Worm (Caenorhabditis elegans) whole organism, midembryonic: ENCODE results near the gene F36F12.2.

Experiments used
- T22C8.4 ChIP-seq: fragments of 200-800 bp; sonication (Bioruptor generic); IDR thresholded peaks from 2 replicates; pipeline ENCODE4 v1.3.6; 2022; ENCODE audit warnings: missing genetic modification characterization, missing compliant biosample characterization
- cog-1 ChIP-seq: sonication (generic microtip); optimal IDR thresholded peaks from 2 replicates; lab custom pipeline; 2016; ENCODE audit warnings: missing genetic modification characterization, missing compliant biosample characterization
- flt-1 ChIP-seq: fragments of 200-800 bp; sonication (Bioruptor generic); IDR thresholded peaks from 2 replicates; pipeline ENCODE4 v1.3.6; 2022; ENCODE audit warnings: missing genetic modification characterization, missing compliant biosample characterization
- ref-1 ChIP-seq: fragments of 200-800 bp; sonication (Bioruptor generic); conservative IDR thresholded peaks from 2 replicates; pipeline ENCODE4 v1.3.6; 2022; ENCODE audit warnings: missing genetic modification reagents, missing genetic modification characterization, missing compliant biosample characterization
- tab-1 ChIP-seq: fragments of 200-800 bp; sonication (Bioruptor generic); IDR thresholded peaks from 2 replicates; pipeline ENCODE4 v1.3.6; 2022; ENCODE audit warnings: missing genetic modification characterization, missing compliant biosample characterization
- ztf-23 ChIP-seq: fragments of 200-800 bp; sonication (Bioruptor generic); IDR thresholded peaks from 2 replicates; pipeline ENCODE4 v1.3.6; 2022; ENCODE audit warnings: missing genetic modification reagents, missing genetic modification characterization, missing compliant biosample characterization
- ztf-29 ChIP-seq: fragments of 200-800 bp; sonication (Bioruptor generic); IDR thresholded peaks from 2 replicates; pipeline ENCODE4 v1.3.6; 2022; ENCODE audit warnings: missing genetic modification reagents, missing genetic modification characterization, missing compliant biosample characterization

DNA sequence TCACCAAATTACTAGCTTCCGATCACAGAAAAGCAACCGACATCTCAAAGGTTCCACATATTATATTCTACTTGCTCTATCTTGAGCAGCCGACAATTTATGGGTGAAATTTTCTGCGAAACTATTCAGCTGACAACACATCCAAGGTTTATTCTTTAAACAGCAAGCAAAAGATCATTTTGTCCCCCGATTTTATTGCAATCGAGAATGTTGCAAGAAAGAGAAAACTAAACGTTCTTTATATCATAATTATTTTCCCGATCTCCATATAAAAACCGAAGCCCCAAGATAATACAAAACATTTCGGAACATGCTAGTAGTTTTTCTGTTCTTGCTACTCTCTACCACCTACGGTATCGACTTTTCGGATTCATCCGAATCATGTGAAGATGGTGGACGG is 668 bp upstream of the F36F12.2 start, which contains the start of gene clec-207:
- no peak for TF ChIP-seq cog-1 (tag; lab: Kevin White, UChicago)
- no peak for TF ChIP-seq T22C8.4 (GFP tag; lab: Robert Waterston, UW)
- TF ChIP-seq flt-1 (GFP tag; lab: Robert Waterston, UW), result no peak
- no peak for TF ChIP-seq ztf-29 (GFP tag; lab: Robert Waterston, UW)
- TF ChIP-seq ztf-23 (GFP tag; lab: Robert Waterston, UW), result no peak
- TF ChIP-seq tab-1 (GFP tag; lab: Robert Waterston, UW), result no peak
- no peak for TF ChIP-seq ref-1
